Fruit fly (Drosophila melanogaster): ENCODE measurements around the gene park.

DNA sequence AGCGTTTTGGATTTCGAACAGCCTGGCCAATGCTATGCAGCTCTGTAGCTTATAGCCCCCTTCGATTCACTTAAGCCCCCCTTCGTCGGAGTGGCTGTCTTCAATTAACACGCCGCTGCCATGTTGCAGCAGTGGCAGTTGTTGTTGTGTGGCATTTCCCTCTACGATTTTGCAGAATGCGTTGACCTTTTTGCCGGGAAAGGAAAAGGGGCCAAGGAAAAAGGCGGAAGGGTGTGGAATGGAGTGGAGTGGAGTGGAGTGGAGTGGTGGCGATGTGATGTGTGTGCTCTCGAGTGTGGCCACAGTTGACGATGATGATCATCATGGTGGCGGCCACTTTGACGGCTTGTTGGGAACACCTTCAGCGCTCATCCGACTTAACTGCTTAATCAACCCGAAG is 41.7 kb upstream of the park start:
- TF ChIP-seq Abd-B (GFP tag; optimal IDR thresholded peaks at IDR 0.05) = no peak
- no peak for TF ChIP-seq h (GFP tag; optimal IDR thresholded peaks at IDR 0.05)
- TF ChIP-seq psq (GFP tag; optimal IDR thresholded peaks at IDR 0.05) = no peak
- TF ChIP-seq br (GFP tag; optimal IDR thresholded peaks at IDR 0.05) = no peak
- no peak for TF ChIP-seq CG32264 (GFP tag; optimal IDR thresholded peaks at IDR 0.05)
- TF ChIP-seq woc (GFP tag; optimal IDR thresholded peaks at IDR 0.05) = no peak
- TF ChIP-seq Dif (GFP tag; optimal IDR thresholded peaks at IDR 0.05; ENCODE audit: partially characterized antibody) = no peak
- no peak for TF ChIP-seq N (GFP tag; optimal IDR thresholded peaks at IDR 0.05)
- TF ChIP-seq pan (optimal IDR thresholded peaks at IDR 0.05) = no peak
- no peak for TF ChIP-seq usp (GFP tag; optimal IDR thresholded peaks at IDR 0.05)
- TF ChIP-seq rgr (GFP tag; optimal IDR thresholded peaks at IDR 0.05) = no peak
- no peak for TF ChIP-seq Myc (optimal IDR thresholded peaks at IDR 0.05)
- TF ChIP-seq dmrt93B (GFP tag; optimal IDR thresholded peaks at IDR 0.05) = no peak
- no peak for TF ChIP-seq OdsH (GFP tag; optimal IDR thresholded peaks at IDR 0.05)
